Worm (Caenorhabditis elegans) whole organism, L1 larva: ENCODE data around the gene srw-57.

Experiments used
- C34B4.2 ChIP-seq: sonication (generic microtip); optimal IDR thresholded peaks from 2 replicates; lab custom pipeline; 2017; ENCODE audit warnings: mild to moderate bottlenecking, missing genetic modification characterization, missing compliant biosample characterization
- fkh-10 ChIP-seq: sonication (generic microtip); optimal IDR thresholded peaks from 2 replicates; lab custom pipeline; 2017; ENCODE audit warnings: missing biosample characterization, missing genetic modification reagents, missing genetic modification characterization
- irx-1 ChIP-seq: sonication (generic microtip); optimal IDR thresholded peaks from 2 replicates; lab custom pipeline; 2016; ENCODE audit warnings: missing genetic modification characterization, missing compliant biosample characterization
- lin-15B ChIP-seq: fragments of 150-350 bp; sonication (generic microtip); optimal IDR thresholded peaks from 3 replicates; lab custom pipeline; 2014; ENCODE audit warnings: missing biosample characterization, missing genetic modification characterization
- lin-39 ChIP-seq: fragments of 150-350 bp; optimal IDR thresholded peaks from 2 replicates; lab custom pipeline; 2014; ENCODE audit warnings: missing biosample characterization, missing genetic modification reagents, missing genetic modification characterization
- lir-3 ChIP-seq: sonication (generic microtip); optimal IDR thresholded peaks from 2 replicates; lab custom pipeline; 2016; ENCODE audit warnings: mild to moderate bottlenecking, missing genetic modification characterization, moderate library complexity, missing compliant biosample characterization; ENCODE audit not compliant: poor library complexity
- mep-1 ChIP-seq: fragments of 150-350 bp; optimal IDR thresholded peaks from 2 replicates; lab custom pipeline; 2014; ENCODE audit warnings: missing biosample characterization, missing genetic modification characterization
- nhr-28 ChIP-seq: fragments of 150-350 bp; optimal IDR thresholded peaks from 2 replicates; lab custom pipeline; 2014; ENCODE audit warnings: missing biosample characterization, missing genetic modification characterization
- sup-37 ChIP-seq: fragments of 200-800 bp; sonication (Bioruptor generic); optimal IDR thresholded peaks from 2 replicates; lab custom pipeline; 2018; ENCODE audit warnings: mild to moderate bottlenecking, missing genetic modification characterization, missing compliant biosample characterization
- tlp-1 ChIP-seq: fragments of 150-350 bp; optimal IDR thresholded peaks from 2 replicates; lab custom pipeline; 2014; ENCODE audit warnings: missing biosample characterization, missing genetic modification characterization

- TF ChIP-seq sup-37 (no peak), mep-1 (tag; lab: Kevin White, UChicago) (no peak), fkh-10 (no peak), tlp-1 (no peak), lir-3 (tag; lab: Kevin White, UChicago) (no peak), C34B4.2 (no peak), lin-15B (no peak), nhr-28 (tag; lab: Kevin White, UChicago) (no peak), lin-39 (tag; lab: Kevin White, UChicago) (no peak), irx-1 (tag; lab: Kevin White, UChicago) (no peak)
These were observed 2.1 kb downstream of the srw-57 start, which contains the start of gene srw-56 for ce11 chrV:15952762-15953161.
